Worm (Caenorhabditis elegans) whole organism, midembryonic: ENCODE data around the gene F35D11.4.

ENCODE experiments used
- T22C8.4 ChIP-seq: fragments of 200-800 bp; sonication (Bioruptor generic); IDR thresholded peaks from 2 replicates; pipeline ENCODE4 v1.3.6; 2022; ENCODE audit warnings: missing genetic modification characterization, missing compliant biosample characterization
- cog-1 ChIP-seq: sonication (generic microtip); optimal IDR thresholded peaks from 2 replicates; lab custom pipeline; 2016; ENCODE audit warnings: missing genetic modification characterization, missing compliant biosample characterization
- flt-1 ChIP-seq: fragments of 200-800 bp; sonication (Bioruptor generic); IDR thresholded peaks from 2 replicates; pipeline ENCODE4 v1.3.6; 2022; ENCODE audit warnings: missing genetic modification characterization, missing compliant biosample characterization
- klf-2 ChIP-seq: fragments of 200-800 bp; sonication (Bioruptor generic); conservative IDR thresholded peaks from 2 replicates; pipeline ENCODE4 v1.3.6; 2022; ENCODE audit warnings: missing genetic modification reagents, missing genetic modification characterization, missing compliant biosample characterization
- med-1 ChIP-seq: sonication (generic microtip); optimal IDR thresholded peaks from 2 replicates; lab custom pipeline; 2017; ENCODE audit warnings: missing genetic modification characterization, mild to moderate bottlenecking, missing compliant biosample characterization, antibody characterized with exemption, missing genetic modification reagents; ENCODE audit not compliant: insufficient read depth
- ref-1 ChIP-seq: fragments of 200-800 bp; sonication (Bioruptor generic); conservative IDR thresholded peaks from 2 replicates; pipeline ENCODE4 v1.3.6; 2022; ENCODE audit warnings: missing genetic modification reagents, missing genetic modification characterization, missing compliant biosample characterization
- tab-1 ChIP-seq: fragments of 200-800 bp; sonication (Bioruptor generic); IDR thresholded peaks from 2 replicates; pipeline ENCODE4 v1.3.6; 2022; ENCODE audit warnings: missing genetic modification characterization, missing compliant biosample characterization
- ztf-23 ChIP-seq: fragments of 200-800 bp; sonication (Bioruptor generic); IDR thresholded peaks from 2 replicates; pipeline ENCODE4 v1.3.6; 2022; ENCODE audit warnings: missing genetic modification reagents, missing genetic modification characterization, missing compliant biosample characterization
- ztf-29 ChIP-seq: fragments of 200-800 bp; sonication (Bioruptor generic); IDR thresholded peaks from 2 replicates; pipeline ENCODE4 v1.3.6; 2022; ENCODE audit warnings: missing genetic modification reagents, missing genetic modification characterization, missing compliant biosample characterization

F35D11.4 gene

DNA sequence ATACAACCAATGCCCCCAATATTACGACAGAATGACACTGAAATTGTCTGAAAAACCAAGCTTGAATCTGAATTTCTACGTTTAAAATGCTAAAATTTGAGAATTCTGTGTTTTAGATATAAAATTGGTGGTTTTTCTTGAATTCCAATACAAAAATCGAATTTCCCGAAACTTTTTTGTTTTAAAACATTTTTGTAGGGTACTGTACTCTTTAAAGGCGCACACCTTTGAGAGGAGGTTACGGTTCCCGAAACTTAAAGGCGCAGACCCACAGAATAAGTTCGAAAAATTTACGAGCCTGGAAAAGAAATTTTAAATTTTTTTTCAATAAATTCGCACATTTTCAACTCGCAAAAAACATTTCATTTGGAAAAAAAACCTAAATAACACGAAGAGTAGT, 1.5 kb downstream of the F35D11.4 start:
- TF ChIP-seq med-1 (GFP tag; lab: Kevin White, UChicago) (no peak), ztf-23 (no peak), tab-1 (no peak), ref-1 (GFP tag; lab: Robert Waterston, UW) (no peak), ztf-29 (GFP tag; lab: Robert Waterston, UW) (no peak), klf-2 (GFP tag; lab: Robert Waterston, UW) (no peak)

DNA sequence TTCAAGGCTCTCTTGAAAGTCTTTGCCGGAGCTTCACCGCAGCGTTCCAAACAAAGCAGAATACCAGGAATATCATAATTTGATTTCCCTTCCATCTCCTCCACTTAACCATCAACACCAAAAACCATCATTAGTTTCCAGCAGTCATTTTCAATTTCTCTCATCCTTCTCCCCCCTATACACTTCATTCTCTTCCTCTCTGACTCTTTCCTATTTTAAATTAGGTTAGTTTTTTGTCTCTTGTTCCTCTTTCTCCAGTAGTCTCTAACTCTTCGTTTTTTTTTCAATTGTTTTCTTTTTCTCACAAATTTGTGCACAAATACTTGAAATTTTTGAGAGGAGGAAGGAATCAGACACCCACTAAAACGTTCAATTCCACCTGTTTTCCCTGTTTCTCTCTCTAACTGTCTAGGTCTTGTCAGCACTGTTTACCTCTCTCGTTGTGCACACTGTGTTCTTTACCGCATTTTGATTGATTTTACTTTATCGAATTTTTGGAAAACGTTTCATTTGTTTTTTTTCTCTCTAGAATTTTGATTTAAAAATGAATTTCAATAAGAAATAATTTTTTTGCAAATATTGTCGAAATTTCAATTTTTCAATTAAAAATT, 3.6 kb downstream of the F35D11.4 start:
- TF ChIP-seq cog-1 (tag; lab: Kevin White, UChicago) (no peak), T22C8.4 (GFP tag; lab: Robert Waterston, UW) (no peak), ztf-23 (no peak), ztf-29 (GFP tag; lab: Robert Waterston, UW) (no peak), tab-1 (no peak), flt-1 (no peak), ref-1 (GFP tag; lab: Robert Waterston, UW) (no peak), klf-2 (GFP tag; lab: Robert Waterston, UW) (no peak), med-1 (GFP tag; lab: Kevin White, UChicago) (no peak)

DNA sequence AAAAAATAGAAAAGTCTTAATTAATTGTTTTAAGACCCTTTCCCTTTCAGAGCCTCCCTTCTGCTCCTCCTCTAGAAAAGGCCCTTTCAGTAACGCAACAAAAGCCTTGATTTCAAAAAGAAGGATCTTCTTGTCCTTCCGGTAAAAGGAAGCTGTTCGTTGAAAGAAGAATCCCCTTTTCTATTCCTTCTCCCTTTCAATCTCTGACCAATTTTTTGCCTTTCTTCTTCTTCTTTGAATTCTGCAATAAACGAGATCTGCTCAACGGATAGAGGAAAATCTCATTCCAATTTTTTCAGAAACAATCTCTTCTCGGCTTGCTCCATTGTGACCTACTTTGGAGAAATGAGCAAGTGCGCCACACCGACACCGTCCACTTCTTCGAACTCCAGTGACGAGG, 4.8 kb downstream of the F35D11.4 start, which contains the start of gene F35D11.3:
F35D11.3 (plus strand) TSS at position 300 of the 400 bp plus-strand sequence.
- TF ChIP-seq flt-1 (no peak), ref-1 (GFP tag; lab: Robert Waterston, UW) (no peak), T22C8.4 (GFP tag; lab: Robert Waterston, UW) (no peak), med-1 (GFP tag; lab: Kevin White, UChicago) (no peak), ztf-23 (no peak), ztf-29 (GFP tag; lab: Robert Waterston, UW) (no peak), tab-1 (no peak), klf-2 (GFP tag; lab: Robert Waterston, UW) (no peak), cog-1 (tag; lab: Kevin White, UChicago) (no peak)

DNA sequence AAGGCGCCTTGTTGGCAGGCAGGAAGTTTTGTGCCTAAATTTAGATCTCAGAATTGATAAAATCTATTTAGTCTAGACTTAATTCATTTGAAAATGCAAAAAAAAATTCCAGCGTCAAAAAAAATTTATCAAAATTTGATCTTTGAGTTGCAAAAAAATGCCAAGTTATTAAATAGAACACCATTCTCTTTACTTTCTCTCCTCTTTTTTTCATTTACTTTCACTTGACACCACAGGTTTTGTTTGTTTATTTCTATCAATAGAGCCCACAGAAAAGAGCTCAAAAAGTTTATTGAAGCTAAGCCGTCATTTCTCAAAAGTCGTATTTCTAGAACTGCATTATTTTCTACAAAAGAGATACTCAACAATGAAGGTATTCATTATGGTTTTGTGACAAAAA, 9.5 kb downstream of the F35D11.4 start, which contains the start of gene pqn-35:
pqn-35 (plus strand) TSS at position 301 of the 400 bp plus-strand sequence.
- TF ChIP-seq klf-2 (GFP tag; lab: Robert Waterston, UW) (no peak), ztf-29 (GFP tag; lab: Robert Waterston, UW) (no peak), flt-1 (no peak), ztf-23 (no peak), tab-1 (no peak)

DNA sequence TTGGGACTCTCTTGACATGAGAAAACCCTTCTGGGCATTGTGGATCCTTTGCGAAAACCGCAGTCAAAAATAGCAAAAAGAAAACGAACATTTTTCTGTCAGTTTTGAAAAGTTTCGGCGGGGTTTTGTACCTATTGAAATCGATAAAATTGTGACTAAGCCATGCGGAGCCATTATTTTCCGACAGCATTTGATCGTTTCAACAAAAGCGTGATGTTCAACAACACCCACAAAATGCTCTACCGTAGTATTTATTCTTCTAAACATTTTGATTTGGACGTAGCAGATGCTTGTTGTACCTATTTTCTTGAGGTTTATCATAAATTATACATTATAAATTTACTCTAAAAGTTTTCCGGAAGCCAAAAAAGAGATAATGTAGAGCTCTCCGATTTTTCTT, 13.2 kb downstream of the F35D11.4 start, which contains the start of gene clec-136:
clec-136 (minus strand) TSS at position 101 of the 400 bp plus-strand sequence.
- no peak for TF ChIP-seq tab-1
- no peak for TF ChIP-seq flt-1
- no peak for TF ChIP-seq klf-2 (GFP tag; lab: Robert Waterston, UW)
- TF ChIP-seq med-1 (GFP tag; lab: Kevin White, UChicago): no peak

DNA sequence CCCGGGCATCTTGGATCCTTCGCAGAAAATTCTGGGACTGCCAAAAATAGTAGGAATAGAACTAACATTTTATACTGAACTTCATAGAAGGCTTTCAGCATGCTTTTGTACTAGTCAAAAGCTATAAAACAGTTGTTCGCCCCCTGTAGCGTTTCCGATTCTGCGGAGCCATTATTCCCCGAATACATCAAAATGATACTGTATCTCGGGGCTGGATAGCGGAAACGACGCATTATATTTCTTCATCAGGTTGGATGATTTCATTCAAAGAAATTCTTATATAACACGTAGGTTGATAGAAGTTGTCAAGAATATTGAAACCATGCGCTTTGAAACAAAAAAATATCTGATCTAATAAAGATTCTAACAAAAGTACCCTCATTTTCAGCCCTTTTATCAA, 14.8 kb downstream of the F35D11.4 start, which contains the start of gene clec-137:
clec-137 (minus strand) TSS at position 101 of the 400 bp plus-strand sequence.
- TF ChIP-seq flt-1 (no peak), tab-1 (no peak), ref-1 (GFP tag; lab: Robert Waterston, UW) (no peak), klf-2 (GFP tag; lab: Robert Waterston, UW) (no peak), T22C8.4 (GFP tag; lab: Robert Waterston, UW) (no peak), med-1 (GFP tag; lab: Kevin White, UChicago) (no peak), cog-1 (tag; lab: Kevin White, UChicago) (no peak)

DNA sequence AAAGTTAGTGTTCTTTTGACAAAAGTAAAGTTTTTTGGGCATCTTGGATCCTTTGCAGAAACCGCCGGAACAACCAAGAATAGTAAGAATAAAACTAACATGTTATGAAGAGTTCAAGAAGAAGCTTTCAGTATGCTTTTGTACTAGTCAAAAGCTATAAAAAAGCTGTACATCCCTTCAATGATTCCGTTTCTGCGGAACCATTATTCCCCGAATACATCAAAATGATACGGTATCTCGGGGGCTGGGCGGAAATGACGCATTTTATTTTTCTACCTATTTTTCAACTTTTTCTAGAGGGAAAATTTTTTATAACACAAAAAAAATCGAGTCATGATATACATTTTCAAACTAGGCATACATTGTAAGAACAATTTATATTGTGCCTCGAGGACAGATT, 16.5 kb downstream of the F35D11.4 start, which contains the start of gene clec-138:
clec-138 (minus strand) TSS at position 101 of the 400 bp plus-strand sequence.
- TF ChIP-seq ztf-29 (GFP tag; lab: Robert Waterston, UW) (no peak), ztf-23 (no peak), cog-1 (tag; lab: Kevin White, UChicago) (no peak), flt-1 (no peak), klf-2 (GFP tag; lab: Robert Waterston, UW) (no peak), med-1 (GFP tag; lab: Kevin White, UChicago) (no peak), ref-1 (GFP tag; lab: Robert Waterston, UW) (no peak), T22C8.4 (GFP tag; lab: Robert Waterston, UW) (no peak), tab-1 (no peak)

DNA sequence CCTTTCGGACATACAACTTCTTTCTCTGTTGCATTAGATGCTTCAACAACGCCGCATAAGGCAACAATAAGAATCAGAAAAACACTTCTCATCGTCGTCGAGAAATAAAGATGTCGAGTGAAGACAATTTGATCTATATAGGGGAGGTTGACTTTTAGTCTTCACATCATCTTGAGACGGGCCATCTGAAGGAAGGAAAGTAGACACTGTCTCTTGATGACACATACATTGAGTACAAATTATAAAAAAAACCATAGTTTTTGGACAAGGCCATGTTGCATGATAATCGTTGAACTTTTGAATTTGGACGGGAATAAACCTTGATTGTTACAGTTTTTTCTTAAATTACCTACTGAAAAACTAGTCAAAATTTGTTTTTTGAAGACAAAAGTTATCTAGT, 18.4 kb downstream of the F35D11.4 start, which contains the start of gene clec-139:
clec-139 (minus strand) TSS at position 101 of the 400 bp plus-strand sequence.
- TF ChIP-seq ztf-23 (no peak), med-1 (GFP tag; lab: Kevin White, UChicago) (no peak), ref-1 (GFP tag; lab: Robert Waterston, UW) (no peak), flt-1 (no peak), klf-2 (GFP tag; lab: Robert Waterston, UW) (no peak), cog-1 (tag; lab: Kevin White, UChicago) (no peak), T22C8.4 (GFP tag; lab: Robert Waterston, UW) (no peak), tab-1 (no peak), ztf-29 (GFP tag; lab: Robert Waterston, UW) (no peak)

DNA sequence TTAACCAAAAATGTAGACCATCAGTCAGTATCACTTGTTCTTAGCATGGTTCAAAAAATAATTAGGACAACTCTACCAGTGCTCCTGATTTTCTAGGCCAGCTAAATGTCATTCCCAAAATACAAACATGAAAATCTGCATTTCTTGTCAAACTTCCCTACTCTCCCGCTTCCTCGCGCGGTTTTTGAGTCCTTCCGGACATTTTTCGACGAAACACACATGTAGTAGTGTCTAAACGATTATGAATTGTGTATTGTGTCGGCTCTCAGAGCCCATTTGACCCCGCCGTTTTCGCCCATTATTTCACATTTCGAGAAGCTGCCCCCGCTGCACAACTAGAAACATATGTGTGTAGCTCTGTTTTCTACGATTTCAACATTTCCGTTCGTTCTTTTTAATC, 23.4 kb downstream of the F35D11.4 start, which contains the start of gene F35D11.1:
F35D11.1 (plus strand) TSS at position 301 of the 400 bp plus-strand sequence.
- TF ChIP-seq med-1 (GFP tag; lab: Kevin White, UChicago) (no peak), tab-1 (no peak), klf-2 (GFP tag; lab: Robert Waterston, UW) (no peak), cog-1 (tag; lab: Kevin White, UChicago) (no peak), flt-1 (no peak), ztf-29 (GFP tag; lab: Robert Waterston, UW) (no peak), ztf-23 (no peak), ref-1 (GFP tag; lab: Robert Waterston, UW) (no peak), T22C8.4 (GFP tag; lab: Robert Waterston, UW) (no peak)
